Worm (Caenorhabditis elegans) whole organism, early embryonic: ENCODE results near the gene tag-281.

Source experiments
- B0310.2 ChIP-seq: sonication (generic microtip); optimal IDR thresholded peaks from 2 replicates; lab custom pipeline; 2016; ENCODE audit warnings: mild to moderate bottlenecking, missing genetic modification characterization, missing compliant biosample characterization
- aly-1 ChIP-seq: sonication (generic microtip); optimal IDR thresholded peaks from 2 replicates; lab custom pipeline; 2016; ENCODE audit warnings: missing genetic modification characterization, missing compliant biosample characterization
- ama-1 ChIP-seq: fragments of 150-350 bp; optimal IDR thresholded peaks from 2 replicates; lab custom pipeline; 2014
- ceh-13 ChIP-seq: fragments of 200-800 bp; sonication (Bioruptor generic); optimal IDR thresholded peaks from 2 replicates; lab custom pipeline; 2018; ENCODE audit warnings: mild to moderate bottlenecking, missing genetic modification characterization, missing compliant biosample characterization
- ets-7 ChIP-seq: sonication (generic microtip); optimal IDR thresholded peaks from 2 replicates; lab custom pipeline; 2016; ENCODE audit warnings: missing genotype, missing genetic modification characterization, missing compliant biosample characterization
- flt-1 ChIP-seq: fragments of 200-800 bp; sonication (Bioruptor generic); IDR thresholded peaks from 2 replicates; pipeline ENCODE4 v1.3.6; 2022; ENCODE audit warnings: missing genetic modification characterization, missing compliant biosample characterization
- hmbx-1 ChIP-seq: sonication (generic microtip); optimal IDR thresholded peaks from 2 replicates; lab custom pipeline; 2016; ENCODE audit warnings: mild to moderate bottlenecking, missing genetic modification characterization, missing compliant biosample characterization
- hnd-1 ChIP-seq: sonication (generic microtip); optimal IDR thresholded peaks from 2 replicates; lab custom pipeline; 2016; ENCODE audit warnings: missing genetic modification characterization, missing compliant biosample characterization
- pes-1 ChIP-seq: fragments of 200-800 bp; sonication (Bioruptor generic); IDR thresholded peaks from 2 replicates; pipeline ENCODE4 v1.3.6; 2022; ENCODE audit warnings: missing genetic modification reagents, missing genetic modification characterization, missing compliant biosample characterization
- scrt-1 ChIP-seq: fragments of 200-800 bp; sonication (Bioruptor generic); IDR thresholded peaks from 2 replicates; pipeline ENCODE4 v1.3.6; 2022; ENCODE audit warnings: missing genetic modification characterization, missing compliant biosample characterization
- sea-1 ChIP-seq: fragments of 200-800 bp; sonication (Bioruptor generic); conservative IDR thresholded peaks from 2 replicates; pipeline ENCODE4 v1.3.6; 2022; ENCODE audit warnings: missing genetic modification characterization, missing compliant biosample characterization
- tbx-37 ChIP-seq: fragments of 200-800 bp; sonication (Bioruptor generic); conservative IDR thresholded peaks from 2 replicates; pipeline ENCODE4 v1.3.6; 2022; ENCODE audit warnings: missing genetic modification reagents, missing genetic modification characterization, missing compliant biosample characterization
- tra-4 ChIP-seq: sonication (generic microtip); optimal IDR thresholded peaks from 2 replicates; lab custom pipeline; 2017; ENCODE audit warnings: missing genetic modification characterization, missing compliant biosample characterization

DNA sequence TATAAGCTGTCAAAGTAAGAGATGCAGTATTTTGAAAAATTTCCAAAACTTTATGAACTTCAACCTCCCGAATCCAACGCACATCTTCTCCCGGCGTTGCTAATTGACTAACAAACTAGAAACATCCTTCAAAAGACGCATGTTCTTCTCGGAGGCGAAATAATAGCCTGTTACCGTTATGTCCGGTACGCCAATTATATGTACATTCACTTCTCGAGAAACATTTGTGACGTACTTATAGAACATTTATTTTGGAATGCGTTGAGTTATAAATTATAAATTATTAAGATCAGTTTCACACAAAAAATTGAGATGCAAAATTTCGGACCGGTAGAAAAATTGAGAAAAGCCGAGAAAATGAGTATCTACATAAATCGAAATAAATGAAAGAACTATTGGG, 37.4 kb downstream of the tag-281 start, which contains the start of gene T21B4.3:
- TF ChIP-seq ceh-13 (GFP tag; lab: Kevin White, UChicago): no peak
- TF ChIP-seq pes-1 (GFP tag; lab: Robert Waterston, UW): no peak
- no peak for TF ChIP-seq hnd-1 (tag; lab: Kevin White, UChicago)
- TF ChIP-seq aly-1: no peak
- no peak for TF ChIP-seq ama-1 (lab: Kevin White, UChicago)
- TF ChIP-seq tra-4 (tag; lab: Kevin White, UChicago): no peak
- TF ChIP-seq sea-1: no peak
- no peak for TF ChIP-seq B0310.2
- TF ChIP-seq tbx-37 (GFP tag; lab: Robert Waterston, UW): no peak
- TF ChIP-seq flt-1: no peak
- TF ChIP-seq ets-7 (tag; lab: Kevin White, UChicago): no peak
- TF ChIP-seq hmbx-1 (tag; lab: Kevin White, UChicago): no peak
- TF ChIP-seq scrt-1 (GFP tag; lab: Robert Waterston, UW): no peak
